2 fruit fly cellular contexts compared by ENCODE assay signal in the genomic region with DNA sequence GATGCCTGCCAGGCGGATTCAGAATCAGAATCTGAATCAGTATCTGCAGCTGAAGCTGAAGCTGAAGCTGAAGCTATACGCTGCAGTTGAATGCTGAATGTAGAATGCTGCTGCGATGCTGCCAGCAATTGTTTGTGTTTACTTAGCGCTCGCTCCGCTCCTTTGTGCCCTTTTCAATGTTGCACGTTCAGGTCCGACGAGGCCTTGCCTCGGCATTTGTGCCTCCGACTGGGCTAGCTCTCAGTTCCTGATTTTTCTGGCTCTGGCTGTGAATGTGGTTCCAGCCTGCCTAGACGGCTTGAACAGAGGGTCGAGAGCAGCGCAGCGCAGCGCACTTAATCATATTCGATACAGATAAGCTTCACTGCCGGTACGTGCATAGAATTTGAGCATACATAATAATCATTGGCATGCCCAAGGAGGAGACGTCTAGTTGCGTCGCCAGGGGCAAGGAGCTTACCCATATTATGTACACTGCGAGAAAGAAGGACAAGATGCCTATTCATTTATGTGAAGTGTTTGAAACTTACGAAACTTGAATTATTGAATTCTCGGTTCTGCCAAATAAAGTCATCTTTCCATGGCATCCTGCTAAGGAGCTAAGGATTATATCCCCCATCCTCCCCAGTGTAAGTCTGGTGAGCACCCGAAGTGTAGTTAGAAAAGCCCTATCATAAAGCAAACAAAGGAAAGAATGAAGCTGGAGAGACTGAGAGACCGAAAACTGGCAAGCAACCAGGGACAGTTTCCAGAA.
TF ChIP-seq lines count a peak whose summit lies in the region.

No protein-coding gene starts in this region.

TF ChIP-seq in whole organism, embryonic, 481 proteins besides CTCF, POLR2A, EP300 and RAD21 (continued from another document and continues in another):
- no peak for TF ChIP-seq Dfd (GFP tag; optimal IDR thresholded peaks at IDR 0.05; lab: Kevin White, UChicago)
- TF ChIP-seq lmd (GFP tag; IDR thresholded peaks at IDR 0.05; lab: Robert Waterston, UW) = 0 out of 2 replicates have a peak, but pooled peaks have one; percentile 11
- no peak for TF ChIP-seq Dbx (GFP tag; IDR thresholded peaks at IDR 0.05; lab: Robert Waterston, UW)
- TF ChIP-seq CG12769 (tag; optimal IDR thresholded peaks at IDR 0.05; lab: Kevin White, UChicago) = peak; percentile 28
- peak; percentile 76 for TF ChIP-seq D (optimal IDR thresholded peaks at IDR 0.05; lab: Kevin White, UChicago)
- TF ChIP-seq D (GFP tag; optimal IDR thresholded peaks at IDR 0.05; lab: Kevin White, UChicago) = peak; percentile 54
- TF ChIP-seq CG3995 (GFP tag; optimal IDR thresholded peaks at IDR 0.05; lab: Kevin White, UChicago) = no peak
- no peak for TF ChIP-seq pan (optimal IDR thresholded peaks at IDR 0.05; lab: Kevin White, UChicago)
- peak in 1 of 2 experiments; percentile 4 for TF ChIP-seq pan (GFP tag; optimal IDR thresholded peaks at IDR 0.05 in 1 of 2, IDR thresholded peaks at IDR 0.05 in 1 of 2)
- TF ChIP-seq Sox100B (GFP tag; optimal IDR thresholded peaks at IDR 0.05; lab: Kevin White, UChicago) = peak; percentile 11
- TF ChIP-seq Dip2 (GFP tag; IDR thresholded peaks at IDR 0.05; lab: Robert Waterston, UW) = no peak
- peak; percentile 48; the same call in 1 of the 2 replicates for TF ChIP-seq Drgx (GFP tag; IDR thresholded peaks at IDR 0.05; lab: Robert Waterston, UW)
- TF ChIP-seq Ptx1 (GFP tag; IDR thresholded peaks at IDR 0.05; lab: Robert Waterston, UW) = 0 out of 2 replicates have a peak, but pooled peaks have one; percentile 22
- TF ChIP-seq cas (GFP tag; IDR thresholded peaks at IDR 0.05; lab: Robert Waterston, UW) = no peak
- TF ChIP-seq CG10209 (GFP tag; optimal IDR thresholded peaks at IDR 0.05; lab: Kevin White, UChicago) = peak; percentile 7
- no peak for TF ChIP-seq Mad (GFP tag; optimal IDR thresholded peaks at IDR 0.05; lab: Kevin White, UChicago)
- no peak for TF ChIP-seq hbn (GFP tag; IDR thresholded peaks at IDR 0.05; lab: Robert Waterston, UW; ENCODE audit: partially characterized antibody)
- TF ChIP-seq fd96Cb (tag; optimal IDR thresholded peaks at IDR 0.05; lab: Kevin White, UChicago) = peak; percentile 16
- no peak for TF ChIP-seq fru (optimal IDR thresholded peaks at IDR 0.05; lab: Kevin White, UChicago)
- TF ChIP-seq CG31441 (GFP tag; IDR thresholded peaks at IDR 0.05; lab: Robert Waterston, UW) = 0 out of 2 replicates have a peak, but pooled peaks have one; percentile 22
- no peak for TF ChIP-seq HLHmδ (GFP tag; optimal IDR thresholded peaks at IDR 0.05; lab: Kevin White, UChicago)
- TF ChIP-seq B-H2 (GFP tag; optimal IDR thresholded peaks at IDR 0.05; lab: Kevin White, UChicago) = no peak
- TF ChIP-seq CG14667 (GFP tag; IDR thresholded peaks at IDR 0.05; lab: Robert Waterston, UW) = no peak
- no peak for TF ChIP-seq rib (GFP tag; IDR thresholded peaks at IDR 0.05; lab: Robert Waterston, UW)
- TF ChIP-seq CG7987 (GFP tag; optimal IDR thresholded peaks at IDR 0.05; lab: Kevin White, UChicago) = no peak
- TF ChIP-seq CkIIα-i1 (GFP tag; IDR thresholded peaks at IDR 0.05; lab: Robert Waterston, UW) = no peak
- no peak for TF ChIP-seq CG10654 (GFP tag; optimal IDR thresholded peaks at IDR 0.05; lab: Kevin White, UChicago)
- TF ChIP-seq CG8765 (GFP tag; IDR thresholded peaks at IDR 0.05; lab: Robert Waterston, UW) = no peak
- no peak for TF ChIP-seq CG4730 (GFP tag; IDR thresholded peaks at IDR 0.05; lab: Robert Waterston, UW)
- peak in 1 of 2 experiments; percentile 27 for TF ChIP-seq chif (GFP tag; optimal IDR thresholded peaks at IDR 0.05; lab: Kevin White, UChicago)
- TF ChIP-seq CG10267 (tag; optimal IDR thresholded peaks at IDR 0.05; lab: Kevin White, UChicago) = peak; percentile 10
- TF ChIP-seq gcm (GFP tag; optimal IDR thresholded peaks at IDR 0.05; lab: Kevin White, UChicago) = no peak
- TF ChIP-seq slbo (GFP tag; IDR thresholded peaks at IDR 0.05; lab: Robert Waterston, UW) = 0 out of 2 replicates have a peak, but pooled peaks have one; percentile 5
- peak in 1 of 3 experiments; percentile 10 for TF ChIP-seq lola (GFP tag; optimal IDR thresholded peaks at IDR 0.05; lab: Kevin White, UChicago)
- no peak for TF ChIP-seq CG11085 (GFP tag; IDR thresholded peaks at IDR 0.05; lab: Robert Waterston, UW)
- peak; percentile 49 for TF ChIP-seq zf30C (GFP tag; optimal IDR thresholded peaks at IDR 0.05; lab: Kevin White, UChicago)
- peak; percentile 10 for TF ChIP-seq CG15269 (tag; optimal IDR thresholded peaks at IDR 0.05; lab: Kevin White, UChicago)
- 0 out of 4 replicates have a peak, but pooled peaks have one; percentile 24 for TF ChIP-seq chinmo (GFP tag; IDR thresholded peaks at IDR 0.05; lab: Robert Waterston, UW; ENCODE audit: partially characterized antibody)
- TF ChIP-seq Sin3A (optimal IDR thresholded peaks at IDR 0.05; lab: Kevin White, UChicago) = no peak
- peak; percentile 11 for TF ChIP-seq CG9817 (tag; optimal IDR thresholded peaks at IDR 0.05; lab: Kevin White, UChicago)
- no peak for TF ChIP-seq CG12659 (GFP tag; optimal IDR thresholded peaks at IDR 0.05; lab: Kevin White, UChicago)
- no peak for TF ChIP-seq CG13296 (GFP tag; optimal IDR thresholded peaks at IDR 0.05; lab: Kevin White, UChicago)
- TF ChIP-seq Bteb2 (GFP tag; optimal IDR thresholded peaks at IDR 0.05; lab: Kevin White, UChicago) = no peak
- 0 out of 2 replicates have a peak, but pooled peaks have one; percentile 10 for TF ChIP-seq sob (GFP tag; IDR thresholded peaks at IDR 0.05; lab: Robert Waterston, UW)
- no peak for TF ChIP-seq CG14441 (GFP tag; IDR thresholded peaks at IDR 0.05; lab: Robert Waterston, UW)
- TF ChIP-seq Trl (optimal IDR thresholded peaks at IDR 0.05; lab: Kevin White, UChicago) = no peak
- TF ChIP-seq Trl (GFP tag; optimal IDR thresholded peaks at IDR 0.05; lab: Kevin White, UChicago) = peak; percentile 30
- peak; percentile 29 for TF ChIP-seq phol (tag; optimal IDR thresholded peaks at IDR 0.05; lab: Kevin White, UChicago)
- no peak for TF ChIP-seq CG10543 (GFP tag; optimal IDR thresholded peaks at IDR 0.05; lab: Kevin White, UChicago)
- no peak for TF ChIP-seq ttk (GFP tag; IDR thresholded peaks at IDR 0.05; lab: Robert Waterston, UW)
- TF ChIP-seq CG3838 (GFP tag; optimal IDR thresholded peaks at IDR 0.05; lab: Kevin White, UChicago) = no peak
- TF ChIP-seq gem (tag; optimal IDR thresholded peaks at IDR 0.05; lab: Kevin White, UChicago) = peak; percentile 41
- TF ChIP-seq pzg (GFP tag; optimal IDR thresholded peaks at IDR 0.05; lab: Kevin White, UChicago) = no peak
- TF ChIP-seq cato (GFP tag; optimal IDR thresholded peaks at IDR 0.05; lab: Kevin White, UChicago; ENCODE audit: borderline replicate concordance) = no peak
- TF ChIP-seq lbe (GFP tag; optimal IDR thresholded peaks at IDR 0.05; lab: Kevin White, UChicago) = no peak
- no peak for TF ChIP-seq pho (GFP tag; optimal IDR thresholded peaks at IDR 0.05; lab: Kevin White, UChicago)
- TF ChIP-seq CG1603 (tag; optimal IDR thresholded peaks at IDR 0.05; lab: Kevin White, UChicago) = peak; percentile 47
- no peak for TF ChIP-seq Hmx (GFP tag; optimal IDR thresholded peaks at IDR 0.05; lab: Kevin White, UChicago)
- TF ChIP-seq Myb (GFP tag; optimal IDR thresholded peaks at IDR 0.05; lab: Kevin White, UChicago) = no peak
- TF ChIP-seq ato (GFP tag; IDR thresholded peaks at IDR 0.05; lab: Robert Waterston, UW; ENCODE audit: partially characterized antibody) = no peak

TF ChIP-seq in whole organism, prepupa, 60 proteins besides CTCF, POLR2A, EP300 and RAD21 (continued from another document):
- TF ChIP-seq acj6 (GFP tag; optimal IDR thresholded peaks at IDR 0.05; lab: Kevin White, UChicago) = peak; percentile 71
- peak; percentile 77 for TF ChIP-seq CG1621 (tag; optimal IDR thresholded peaks at IDR 0.05; lab: Kevin White, UChicago)
- peak; percentile 79 for TF ChIP-seq dsx (GFP tag; optimal IDR thresholded peaks at IDR 0.05; lab: Kevin White, UChicago; ENCODE audit: poor library complexity, severe bottlenecking)
- TF ChIP-seq achi (GFP tag; optimal IDR thresholded peaks at IDR 0.05; lab: Kevin White, UChicago) = peak; percentile 73
- TF ChIP-seq Smox (GFP tag; optimal IDR thresholded peaks at IDR 0.05; lab: Kevin White, UChicago) = peak; percentile 27
- peak; percentile 52 for TF ChIP-seq CG11762 (GFP tag; optimal IDR thresholded peaks at IDR 0.05; lab: Kevin White, UChicago; ENCODE audit: insufficient read depth)
- peak; percentile 85 for TF ChIP-seq CG3032 (tag; optimal IDR thresholded peaks at IDR 0.05; lab: Kevin White, UChicago)
- peak; percentile 49 for TF ChIP-seq svp (GFP tag; lab: Kevin White, UChicago)
- no peak for TF ChIP-seq Blimp-1 (GFP tag; optimal IDR thresholded peaks at IDR 0.05; lab: Kevin White, UChicago)
- peak; percentile 80 for TF ChIP-seq fd59A (GFP tag; optimal IDR thresholded peaks at IDR 0.05; lab: Kevin White, UChicago)
- TF ChIP-seq fkh (GFP tag; optimal IDR thresholded peaks at IDR 0.05; lab: Kevin White, UChicago) = no peak
- TF ChIP-seq topi (GFP tag; optimal IDR thresholded peaks at IDR 0.05; lab: Kevin White, UChicago) = peak; percentile 15
- TF ChIP-seq dac (GFP tag; optimal IDR thresholded peaks at IDR 0.05; lab: Kevin White, UChicago) = peak; percentile 25
- TF ChIP-seq CG6163 (GFP tag; IDR thresholded peaks at IDR 0.05; lab: Robert Waterston, UW) = peak; percentile 85
- TF ChIP-seq CG6276 (GFP tag; optimal IDR thresholded peaks at IDR 0.05; lab: Kevin White, UChicago) = peak; percentile 25
- peak; percentile 63 for TF ChIP-seq OdsH (GFP tag; optimal IDR thresholded peaks at IDR 0.05; lab: Kevin White, UChicago)
- no peak for TF ChIP-seq Ets21C (GFP tag; optimal IDR thresholded peaks at IDR 0.05; lab: Kevin White, UChicago)
- 0 out of 2 replicates have a peak, but pooled peaks have one; percentile 25 for TF ChIP-seq CG11294 (GFP tag; IDR thresholded peaks at IDR 0.05; lab: Robert Waterston, UW)
- TF ChIP-seq CG3919 (GFP tag; optimal IDR thresholded peaks at IDR 0.05; lab: Kevin White, UChicago) = peak; percentile 85
- no peak for TF ChIP-seq CG31627 (GFP tag; optimal IDR thresholded peaks at IDR 0.05; lab: Kevin White, UChicago)
- TF ChIP-seq vri (GFP tag; optimal IDR thresholded peaks at IDR 0.05; lab: Kevin White, UChicago) = no peak
- TF ChIP-seq Hr39 (GFP tag; optimal IDR thresholded peaks at IDR 0.05; lab: Kevin White, UChicago) = peak; percentile 10
- peak; percentile 58 for TF ChIP-seq CG15336 (GFP tag; IDR thresholded peaks at IDR 0.05; lab: Robert Waterston, UW)
- peak; percentile 24 for TF ChIP-seq CG8632 (GFP tag; optimal IDR thresholded peaks at IDR 0.05; lab: Kevin White, UChicago)
- peak; percentile 49 to 57 for TF ChIP-seq ss (GFP tag; optimal IDR thresholded peaks at IDR 0.05; lab: Kevin White, UChicago)
- TF ChIP-seq esn (GFP tag; optimal IDR thresholded peaks at IDR 0.05; lab: Kevin White, UChicago) = peak; percentile 36
- peak; percentile 82 for TF ChIP-seq Eip78C (GFP tag; lab: Kevin White, UChicago)
- peak; percentile 65; the same call in 2 of the 3 replicates for TF ChIP-seq eg (GFP tag; IDR thresholded peaks at IDR 0.05; lab: Robert Waterston, UW)
- TF ChIP-seq Met (GFP tag; optimal IDR thresholded peaks at IDR 0.05; lab: Kevin White, UChicago) = peak; percentile 11
- TF ChIP-seq CG7368 (GFP tag; optimal IDR thresholded peaks at IDR 0.05; lab: Kevin White, UChicago) = peak; percentile 45
- TF ChIP-seq CG11902 (GFP tag; optimal IDR thresholded peaks at IDR 0.05; lab: Kevin White, UChicago) = no peak
- TF ChIP-seq pdm3 (GFP tag; optimal IDR thresholded peaks at IDR 0.05; lab: Kevin White, UChicago) = peak; percentile 62
- no peak for TF ChIP-seq fd85E (GFP tag; optimal IDR thresholded peaks at IDR 0.05; lab: Kevin White, UChicago)
- peak; percentile 20 for TF ChIP-seq CG6854 (GFP tag; optimal IDR thresholded peaks at IDR 0.05; lab: Kevin White, UChicago)
- peak; percentile 54 for TF ChIP-seq CG6792 (GFP tag; optimal IDR thresholded peaks at IDR 0.05; lab: Kevin White, UChicago)
- peak; percentile 42 for TF ChIP-seq CG9139 (GFP tag; optimal IDR thresholded peaks at IDR 0.05; lab: Kevin White, UChicago)
- TF ChIP-seq CG10631 (GFP tag; optimal IDR thresholded peaks at IDR 0.05; lab: Kevin White, UChicago) = peak; percentile 87
- TF ChIP-seq salr (GFP tag; optimal IDR thresholded peaks at IDR 0.05; lab: Kevin White, UChicago) = peak; percentile 70
- no peak for TF ChIP-seq Eip93F (GFP tag; optimal IDR thresholded peaks at IDR 0.05; lab: Kevin White, UChicago)
